Worm (Caenorhabditis elegans): ENCODE data around the gene F11E6.8.

DNA sequence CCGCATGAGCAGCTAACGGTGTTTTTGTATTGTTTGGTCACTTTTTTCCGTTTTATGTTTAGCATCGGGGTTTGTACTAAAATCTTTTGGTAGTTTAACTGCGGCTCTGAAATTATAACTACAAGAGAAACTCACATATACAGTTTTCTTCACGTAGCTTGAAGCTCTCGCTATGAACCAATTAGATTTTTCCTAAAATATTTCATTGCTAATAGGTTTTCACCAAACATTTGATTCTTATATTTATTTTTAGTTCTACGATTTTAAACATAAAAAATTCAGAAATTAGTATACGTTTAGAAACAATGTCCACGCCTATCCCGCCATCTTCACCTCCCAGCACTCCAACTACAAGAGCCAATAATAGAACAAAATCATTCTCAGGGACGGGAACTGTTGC is 22.9 kb downstream of the F11E6.8 start, which contains the start of gene C06A12.3:
- TF ChIP-seq ama-1 (optimal IDR thresholded peaks at IDR 0.05) (no peak), tra-4 (tag; optimal IDR thresholded peaks at IDR 0.05) (no peak), tbx-11 (GFP tag; IDR thresholded peaks at IDR 0.05) (no peak), flt-1 (GFP tag; IDR thresholded peaks at IDR 0.05) (no peak), scrt-1 (GFP tag; IDR thresholded peaks at IDR 0.05) (no peak), sea-1 (GFP tag; conservative IDR thresholded peaks at IDR 0.05) (no peak), ets-7 (tag; optimal IDR thresholded peaks at IDR 0.05) (no peak), aly-1 (tag; optimal IDR thresholded peaks at IDR 0.05) (no peak), ceh-36 (tag; optimal IDR thresholded peaks at IDR 0.05) (no peak)

Measured in whole organism, early embryonic.